Worm (Caenorhabditis elegans) whole organism, mixed stage, embryonic: ENCODE data around the gene ZK686.3.
A peak's percentile ranks its signal among the peaks of the same experiment; 100 is the strongest.

Experiments
- M03D4.4 ChIP-seq: sonication (generic microtip); optimal IDR thresholded peaks from 2 replicates; lab custom pipeline; 2017; ENCODE audit warnings: mild to moderate bottlenecking, missing genetic modification characterization, missing compliant biosample characterization
- bed-3 ChIP-seq: fragments of 200-800 bp; sonication (Bioruptor generic); optimal IDR thresholded peaks from 3 replicates; lab custom pipeline; 2018; ENCODE audit warnings: mild to moderate bottlenecking, missing genetic modification characterization, moderate library complexity, missing compliant biosample characterization
- blmp-1 ChIP-seq: fragments of 150-350 bp; optimal IDR thresholded peaks from 2 replicates; lab custom pipeline; 2014; ENCODE audit warnings: missing biosample characterization, missing genetic modification characterization
- ceh-39 ChIP-seq: fragments of 150-350 bp; optimal IDR thresholded peaks from 2 replicates; lab custom pipeline; 2014; ENCODE audit warnings: missing biosample characterization, missing genetic modification characterization
- ceh-43 ChIP-seq: fragments of 200-800 bp; sonication (Bioruptor generic); optimal IDR thresholded peaks from 2 replicates; lab custom pipeline; 2018; ENCODE audit warnings: mild to moderate bottlenecking, missing genetic modification characterization, moderate library complexity, missing compliant biosample characterization
- ceh-83 ChIP-seq: fragments of 200-800 bp; sonication (Bioruptor generic); optimal IDR thresholded peaks from 2 replicates; lab custom pipeline; 2018; ENCODE audit warnings: mild to moderate bottlenecking, missing genetic modification characterization, missing compliant biosample characterization
- ces-1 ChIP-seq: fragments of 150-350 bp; optimal IDR thresholded peaks from 2 replicates; lab custom pipeline; 2014; ENCODE audit warnings: missing biosample characterization, missing genetic modification reagents, missing genetic modification characterization
- cnd-1 ChIP-seq: fragments of 200-800 bp; sonication (Bioruptor generic); optimal IDR thresholded peaks from 2 replicates; lab custom pipeline; 2018; ENCODE audit warnings: mild to moderate bottlenecking, missing genetic modification characterization, missing compliant biosample characterization
- drap-1 ChIP-seq: fragments of 200-800 bp; sonication (Bioruptor generic); optimal IDR thresholded peaks from 3 replicates; lab custom pipeline; 2018; ENCODE audit warnings: mild to moderate bottlenecking, missing genetic modification characterization, missing compliant biosample characterization
- elt-1 ChIP-seq: sonication (generic microtip); optimal IDR thresholded peaks from 2 replicates; lab custom pipeline; 2017; ENCODE audit warnings: missing genetic modification characterization, mild to moderate bottlenecking, missing compliant biosample characterization, antibody characterized with exemption, moderate library complexity, borderline replicate concordance; ENCODE audit not compliant: insufficient read depth
- elt-3 ChIP-seq: fragments of 150-350 bp; optimal IDR thresholded peaks from 2 replicates; lab custom pipeline; 2014; ENCODE audit warnings: missing biosample characterization, missing genetic modification characterization
- ham-2 ChIP-seq: fragments of 200-800 bp; sonication (Bioruptor generic); optimal IDR thresholded peaks from 2 replicates; lab custom pipeline; 2018; ENCODE audit warnings: mild to moderate bottlenecking, missing genetic modification characterization, missing compliant biosample characterization
- hlh-1 ChIP-seq: fragments of 150-350 bp; optimal IDR thresholded peaks from 2 replicates; lab custom pipeline; 2014; ENCODE audit warnings: missing biosample characterization, missing genetic modification reagents, missing genetic modification characterization
- lin-13 ChIP-seq: fragments of 150-350 bp; optimal IDR thresholded peaks from 2 replicates; lab custom pipeline; 2014; ENCODE audit warnings: missing biosample characterization, missing genetic modification characterization
- lin-32 ChIP-seq: fragments of 200-800 bp; sonication (Bioruptor generic); optimal IDR thresholded peaks from 2 replicates; lab custom pipeline; 2018; ENCODE audit warnings: mild to moderate bottlenecking, missing genetic modification characterization, missing compliant biosample characterization
- lsy-2 ChIP-seq: fragments of 150-350 bp; optimal IDR thresholded peaks from 2 replicates; lab custom pipeline; 2014; ENCODE audit warnings: missing biosample characterization, missing genetic modification characterization
- mab-5 ChIP-seq: fragments of 150-350 bp; optimal IDR thresholded peaks from 2 replicates; lab custom pipeline; 2014; ENCODE audit warnings: missing biosample characterization, missing genetic modification characterization
- mep-1 ChIP-seq: fragments of 150-350 bp; optimal IDR thresholded peaks from 2 replicates; lab custom pipeline; 2017; ENCODE audit warnings: missing biosample characterization, missing genetic modification reagents, missing genetic modification characterization, inconsistent platforms
- mls-2 ChIP-seq: sonication (generic microtip); optimal IDR thresholded peaks from 2 replicates; lab custom pipeline; 2016; ENCODE audit warnings: mild to moderate bottlenecking, missing genetic modification characterization, moderate library complexity, missing compliant biosample characterization
- nhr-12 ChIP-seq: fragments of 150-350 bp; optimal IDR thresholded peaks from 2 replicates; lab custom pipeline; 2014; ENCODE audit warnings: missing biosample characterization, missing genetic modification characterization
- nhr-2 ChIP-seq: fragments of 150-350 bp; optimal IDR thresholded peaks from 2 replicates; lab custom pipeline; 2014; ENCODE audit warnings: missing biosample characterization, missing genetic modification characterization
- nhr-237 ChIP-seq: fragments of 150-350 bp; optimal IDR thresholded peaks from 2 replicates; lab custom pipeline; 2014; ENCODE audit warnings: missing biosample characterization, missing genetic modification characterization
- nhr-28 ChIP-seq: fragments of 150-350 bp; optimal IDR thresholded peaks from 2 replicates; lab custom pipeline; 2014; ENCODE audit warnings: missing biosample characterization, missing genetic modification characterization
- nhr-76 ChIP-seq: sonication (generic microtip); optimal IDR thresholded peaks from 2 replicates; lab custom pipeline; 2017; ENCODE audit warnings: missing biosample characterization, missing genetic modification characterization
- pha-4 ChIP-seq: fragments of 150-350 bp; optimal IDR thresholded peaks from 2 replicates; lab custom pipeline; 2018; ENCODE audit warnings: missing biosample characterization, missing genetic modification reagents, missing genetic modification characterization
- sem-2 ChIP-seq: fragments of 200-800 bp; sonication (Bioruptor generic); optimal IDR thresholded peaks from 2 replicates; lab custom pipeline; 2018; ENCODE audit warnings: mild to moderate bottlenecking, missing genetic modification characterization, missing compliant biosample characterization
- sptf-1 ChIP-seq: sonication (generic microtip); optimal IDR thresholded peaks from 2 replicates; lab custom pipeline; 2017; ENCODE audit warnings: mild to moderate bottlenecking, missing genetic modification characterization, moderate library complexity, missing compliant biosample characterization
- tbx-8 ChIP-seq: fragments of 200-800 bp; sonication (Bioruptor generic); optimal IDR thresholded peaks from 2 replicates; lab custom pipeline; 2018; ENCODE audit warnings: mild to moderate bottlenecking, missing genetic modification characterization, moderate library complexity, missing compliant biosample characterization
- unc-120 ChIP-seq: sonication (generic microtip); optimal IDR thresholded peaks from 2 replicates; lab custom pipeline; 2017; ENCODE audit warnings: missing genetic modification characterization, missing compliant biosample characterization; ENCODE audit not compliant: poor library complexity, severe bottlenecking
- unc-39 ChIP-seq: fragments of 150-350 bp; optimal IDR thresholded peaks from 2 replicates; lab custom pipeline; 2014; ENCODE audit warnings: missing biosample characterization, missing genetic modification characterization
- unc-62 ChIP-seq: fragments of 150-350 bp; optimal IDR thresholded peaks from 2 replicates; lab custom pipeline; 2014; ENCODE audit warnings: missing biosample characterization, missing genetic modification reagents, missing genetic modification characterization
- zip-8 ChIP-seq: fragments of 150-350 bp; optimal IDR thresholded peaks from 2 replicates; lab custom pipeline; 2014; ENCODE audit warnings: missing biosample characterization, missing genetic modification characterization
- ztf-11 ChIP-seq: fragments of 150-350 bp; optimal IDR thresholded peaks from 2 replicates; lab custom pipeline; 2014; ENCODE audit warnings: missing biosample characterization, missing genetic modification characterization

The ZK686.3 gene

ce11 chrIII:7775983-7776440, 7.1 kb upstream of the ZK686.3 start, which contains the start of gene bath-15:
Gene bath-15, minus strand, starts transcription at chrIII:7776033.
- TF ChIP-seq blmp-1 (tag; lab: Kevin White, UChicago), result no peak
- TF ChIP-seq ceh-43 (GFP tag; lab: Kevin White, UChicago), result no peak
- TF ChIP-seq M03D4.4 (tag; lab: Kevin White, UChicago), result no peak
- TF ChIP-seq bed-3, result no peak
- no peak for TF ChIP-seq ham-2
- no peak for TF ChIP-seq ces-1 (GFP tag; lab: Kevin White, UChicago)
- no peak for TF ChIP-seq unc-62 (GFP tag; lab: Kevin White, UChicago)

ce11 chrIII:7773791-7774190, 4.9 kb upstream of the ZK686.3 start:
- TF ChIP-seq nhr-2 (tag; lab: Kevin White, UChicago) (no peak), nhr-237 (no peak), lsy-2 (no peak), ztf-11 (tag; lab: Kevin White, UChicago) (no peak), M03D4.4 (tag; lab: Kevin White, UChicago) (no peak), nhr-12 (tag; lab: Kevin White, UChicago) (no peak), elt-1 (tag; lab: Kevin White, UChicago) (no peak)

ce11 chrIII:7772901-7773300, 4.0 kb upstream of the ZK686.3 start, which contains the start of the genes ZK686.6 and ZK686.1:
Gene ZK686.6, minus strand, starts transcription at chrIII:7773001.
Gene ZK686.1, plus strand, starts transcription at chrIII:7773134.
- TF ChIP-seq nhr-12 (tag; lab: Kevin White, UChicago), result no peak
- no peak for TF ChIP-seq ceh-83 (GFP tag; lab: Kevin White, UChicago)
- no peak for TF ChIP-seq mab-5 (tag; lab: Kevin White, UChicago)
- no peak for TF ChIP-seq elt-1 (tag; lab: Kevin White, UChicago)
- TF ChIP-seq unc-39 (tag; lab: Kevin White, UChicago), result no peak
- no peak for TF ChIP-seq ceh-39 (tag; lab: Kevin White, UChicago)
- no peak for TF ChIP-seq elt-3
- TF ChIP-seq nhr-28 (tag; lab: Kevin White, UChicago), result no peak
- no peak for TF ChIP-seq bed-3
- no peak for TF ChIP-seq sptf-1
- TF ChIP-seq mls-2 (tag; lab: Kevin White, UChicago), result no peak
- no peak for TF ChIP-seq ces-1 (GFP tag; lab: Kevin White, UChicago)
- no peak for TF ChIP-seq lsy-2

ce11 chrIII:7770986-7771385, 2.1 kb upstream of the ZK686.3 start:
- TF ChIP-seq lsy-2, result peak; percentile 69
- peak; percentile 10 for TF ChIP-seq sptf-1
- TF ChIP-seq lin-13 (tag; lab: Kevin White, UChicago), result peak; percentile 59

- TF ChIP-seq nhr-12 (tag; lab: Kevin White, UChicago) (no peak), lsy-2 (peak; percentile 93), unc-120 (tag; lab: Kevin White, UChicago) (peak; percentile 45)
These were observed 1.1 kb upstream of the ZK686.3 start, which contains the start of gene snu-23 for ce11 chrIII:7769965-7770364. Gene snu-23, minus strand, starts transcription at chrIII:7770120.

- TF ChIP-seq nhr-237, result no peak
- TF ChIP-seq hlh-1 (tag; lab: Kevin White, UChicago), result no peak
- TF ChIP-seq nhr-76 (tag; lab: Kevin White, UChicago), result no peak
- no peak for TF ChIP-seq ztf-11 (tag; lab: Kevin White, UChicago)
- TF ChIP-seq bed-3, result no peak
- TF ChIP-seq cnd-1 (tag; lab: Kevin White, UChicago), result no peak
- TF ChIP-seq M03D4.4 (tag; lab: Kevin White, UChicago), result no peak
- no peak for TF ChIP-seq nhr-2 (tag; lab: Kevin White, UChicago)
- no peak for TF ChIP-seq lin-13 (tag; lab: Kevin White, UChicago)
- TF ChIP-seq, all 35 proteins: peak for 0
These were observed 1.4 kb downstream of the ZK686.3 start, which contains the start of gene ZK686.5 for ce11 chrIII:7767415-7767814. Gene ZK686.5, minus strand, starts transcription at chrIII:7767515.

- TF ChIP-seq sem-2 (GFP tag; lab: Kevin White, UChicago) (no peak), unc-39 (tag; lab: Kevin White, UChicago) (no peak), nhr-12 (tag; lab: Kevin White, UChicago) (no peak), unc-62 (GFP tag; lab: Kevin White, UChicago) (no peak), ceh-83 (GFP tag; lab: Kevin White, UChicago) (no peak), zip-8 (tag; lab: Kevin White, UChicago) (no peak), ztf-11 (tag; lab: Kevin White, UChicago) (no peak), mab-5 (tag; lab: Kevin White, UChicago) (peak; percentile 32), lsy-2 (peak; percentile 64), elt-3 (no peak), tbx-8 (GFP tag; lab: Kevin White, UChicago) (no peak), unc-120 (tag; lab: Kevin White, UChicago) (peak; percentile 20), lin-13 (tag; lab: Kevin White, UChicago) (no peak), mep-1 (tag; lab: Kevin White, UChicago) (peak; percentile 58), nhr-237 (no peak), ceh-39 (tag; lab: Kevin White, UChicago) (peak; percentile 35), lin-32 (GFP tag; lab: Kevin White, UChicago) (no peak), sptf-1 (no peak), elt-1 (tag; lab: Kevin White, UChicago) (no peak), blmp-1 (tag; lab: Kevin White, UChicago) (no peak), drap-1 (GFP tag; lab: Kevin White, UChicago) (no peak), mls-2 (tag; lab: Kevin White, UChicago) (no peak), pha-4 (tag; lab: Kevin White, UChicago) (no peak), cnd-1 (tag; lab: Kevin White, UChicago) (no peak), M03D4.4 (tag; lab: Kevin White, UChicago) (no peak), ceh-43 (GFP tag; lab: Kevin White, UChicago) (no peak), hlh-1 (tag; lab: Kevin White, UChicago) (no peak), nhr-2 (tag; lab: Kevin White, UChicago) (no peak)
These were observed 2.9 kb downstream of the ZK686.3 start, which contains the start of gene ZK686.2 for ce11 chrIII:7765974-7766373. Gene ZK686.2, minus strand, starts transcription at chrIII:7766052.
